Worm (Caenorhabditis elegans) whole organism, mixed stage, embryonic: Measurements from ENCODE around the gene thn-4.

Experiments
- M03D4.4 ChIP-seq: sonication (generic microtip); optimal IDR thresholded peaks from 2 replicates; lab custom pipeline; 2017; ENCODE audit warnings: mild to moderate bottlenecking, missing genetic modification characterization, missing compliant biosample characterization
- bed-3 ChIP-seq: fragments of 200-800 bp; sonication (Bioruptor generic); optimal IDR thresholded peaks from 3 replicates; lab custom pipeline; 2018; ENCODE audit warnings: mild to moderate bottlenecking, missing genetic modification characterization, moderate library complexity, missing compliant biosample characterization
- blmp-1 ChIP-seq: fragments of 150-350 bp; optimal IDR thresholded peaks from 2 replicates; lab custom pipeline; 2014; ENCODE audit warnings: missing biosample characterization, missing genetic modification characterization
- ceh-39 ChIP-seq: fragments of 150-350 bp; optimal IDR thresholded peaks from 2 replicates; lab custom pipeline; 2014; ENCODE audit warnings: missing biosample characterization, missing genetic modification characterization
- ceh-83 ChIP-seq: fragments of 200-800 bp; sonication (Bioruptor generic); optimal IDR thresholded peaks from 2 replicates; lab custom pipeline; 2018; ENCODE audit warnings: mild to moderate bottlenecking, missing genetic modification characterization, missing compliant biosample characterization
- ces-1 ChIP-seq: fragments of 150-350 bp; optimal IDR thresholded peaks from 2 replicates; lab custom pipeline; 2014; ENCODE audit warnings: missing biosample characterization, missing genetic modification reagents, missing genetic modification characterization
- cnd-1 ChIP-seq: fragments of 200-800 bp; sonication (Bioruptor generic); optimal IDR thresholded peaks from 2 replicates; lab custom pipeline; 2018; ENCODE audit warnings: mild to moderate bottlenecking, missing genetic modification characterization, missing compliant biosample characterization
- drap-1 ChIP-seq: fragments of 200-800 bp; sonication (Bioruptor generic); optimal IDR thresholded peaks from 3 replicates; lab custom pipeline; 2018; ENCODE audit warnings: mild to moderate bottlenecking, missing genetic modification characterization, missing compliant biosample characterization
- elt-1 ChIP-seq: sonication (generic microtip); optimal IDR thresholded peaks from 2 replicates; lab custom pipeline; 2017; ENCODE audit warnings: missing genetic modification characterization, mild to moderate bottlenecking, missing compliant biosample characterization, antibody characterized with exemption, moderate library complexity, borderline replicate concordance; ENCODE audit not compliant: insufficient read depth
- elt-3 ChIP-seq: fragments of 150-350 bp; optimal IDR thresholded peaks from 2 replicates; lab custom pipeline; 2014; ENCODE audit warnings: missing biosample characterization, missing genetic modification characterization
- flh-1 ChIP-seq: fragments of 200-800 bp; sonication (Bioruptor generic); optimal IDR thresholded peaks from 2 replicates; lab custom pipeline; 2018; ENCODE audit warnings: mild to moderate bottlenecking, missing genetic modification characterization, moderate library complexity, missing compliant biosample characterization
- ham-2 ChIP-seq: fragments of 200-800 bp; sonication (Bioruptor generic); optimal IDR thresholded peaks from 2 replicates; lab custom pipeline; 2018; ENCODE audit warnings: mild to moderate bottlenecking, missing genetic modification characterization, missing compliant biosample characterization
- lin-13 ChIP-seq: fragments of 150-350 bp; optimal IDR thresholded peaks from 2 replicates; lab custom pipeline; 2014; ENCODE audit warnings: missing biosample characterization, missing genetic modification characterization
- lin-32 ChIP-seq: fragments of 200-800 bp; sonication (Bioruptor generic); optimal IDR thresholded peaks from 2 replicates; lab custom pipeline; 2018; ENCODE audit warnings: mild to moderate bottlenecking, missing genetic modification characterization, missing compliant biosample characterization
- lsy-2 ChIP-seq: fragments of 150-350 bp; optimal IDR thresholded peaks from 2 replicates; lab custom pipeline; 2014; ENCODE audit warnings: missing biosample characterization, missing genetic modification characterization
- mab-5 ChIP-seq: fragments of 150-350 bp; optimal IDR thresholded peaks from 2 replicates; lab custom pipeline; 2014; ENCODE audit warnings: missing biosample characterization, missing genetic modification characterization
- mep-1 ChIP-seq: fragments of 150-350 bp; optimal IDR thresholded peaks from 2 replicates; lab custom pipeline; 2017; ENCODE audit warnings: missing biosample characterization, missing genetic modification reagents, missing genetic modification characterization, inconsistent platforms
- nhr-12 ChIP-seq: fragments of 150-350 bp; optimal IDR thresholded peaks from 2 replicates; lab custom pipeline; 2014; ENCODE audit warnings: missing biosample characterization, missing genetic modification characterization
- nhr-2 ChIP-seq: fragments of 150-350 bp; optimal IDR thresholded peaks from 2 replicates; lab custom pipeline; 2014; ENCODE audit warnings: missing biosample characterization, missing genetic modification characterization
- nhr-237 ChIP-seq: fragments of 150-350 bp; optimal IDR thresholded peaks from 2 replicates; lab custom pipeline; 2014; ENCODE audit warnings: missing biosample characterization, missing genetic modification characterization
- nhr-28 ChIP-seq: fragments of 150-350 bp; optimal IDR thresholded peaks from 2 replicates; lab custom pipeline; 2014; ENCODE audit warnings: missing biosample characterization, missing genetic modification characterization
- nhr-76 ChIP-seq: sonication (generic microtip); optimal IDR thresholded peaks from 2 replicates; lab custom pipeline; 2017; ENCODE audit warnings: missing biosample characterization, missing genetic modification characterization
- pha-4 ChIP-seq: fragments of 150-350 bp; optimal IDR thresholded peaks from 2 replicates; lab custom pipeline; 2018; ENCODE audit warnings: missing biosample characterization, missing genetic modification reagents, missing genetic modification characterization
- snpc-4 ChIP-seq: fragments of 150-350 bp; optimal IDR thresholded peaks from 2 replicates; lab custom pipeline; 2014; ENCODE audit warnings: missing biosample characterization, missing genetic modification characterization
- tbx-8 ChIP-seq: fragments of 200-800 bp; sonication (Bioruptor generic); optimal IDR thresholded peaks from 2 replicates; lab custom pipeline; 2018; ENCODE audit warnings: mild to moderate bottlenecking, missing genetic modification characterization, moderate library complexity, missing compliant biosample characterization
- unc-120 ChIP-seq: sonication (generic microtip); optimal IDR thresholded peaks from 2 replicates; lab custom pipeline; 2017; ENCODE audit warnings: missing genetic modification characterization, missing compliant biosample characterization; ENCODE audit not compliant: poor library complexity, severe bottlenecking
- unc-39 ChIP-seq: fragments of 150-350 bp; optimal IDR thresholded peaks from 2 replicates; lab custom pipeline; 2014; ENCODE audit warnings: missing biosample characterization, missing genetic modification characterization
- unc-62 ChIP-seq: fragments of 150-350 bp; optimal IDR thresholded peaks from 2 replicates; lab custom pipeline; 2014; ENCODE audit warnings: missing biosample characterization, missing genetic modification reagents, missing genetic modification characterization
- zip-8 ChIP-seq: fragments of 150-350 bp; optimal IDR thresholded peaks from 2 replicates; lab custom pipeline; 2014; ENCODE audit warnings: missing biosample characterization, missing genetic modification characterization
- ztf-11 ChIP-seq: fragments of 150-350 bp; optimal IDR thresholded peaks from 2 replicates; lab custom pipeline; 2014; ENCODE audit warnings: missing biosample characterization, missing genetic modification characterization

Gene thn-4

ce11 chrV:16848498-16848897, 22.8 kb downstream of the thn-4 start, which contains the start of the genes clec-36 and clec-26:
Gene clec-36, minus strand, starts transcription at chrV:16848598.
Gene clec-26, plus strand, starts transcription at chrV:16848611.
- TF ChIP-seq lsy-2 = no peak

ce11 chrV:16842941-16843340, 28.3 kb downstream of the thn-4 start, which contains the start of gene clec-25:
Gene clec-25, plus strand, starts transcription at chrV:16843241.
- TF ChIP-seq ceh-83 (GFP tag; lab: Kevin White, UChicago) (no peak), M03D4.4 (tag; lab: Kevin White, UChicago) (no peak), tbx-8 (no peak), ces-1 (GFP tag; lab: Kevin White, UChicago) (no peak), flh-1 (GFP tag; lab: Kevin White, UChicago) (no peak), nhr-237 (tag; lab: Kevin White, UChicago) (no peak), blmp-1 (tag; lab: Kevin White, UChicago) (no peak), cnd-1 (tag; lab: Kevin White, UChicago) (no peak), unc-120 (tag; lab: Kevin White, UChicago) (no peak), unc-39 (tag; lab: Kevin White, UChicago) (no peak), pha-4 (no peak), lin-13 (tag; lab: Kevin White, UChicago) (no peak), zip-8 (tag; lab: Kevin White, UChicago) (no peak), mab-5 (tag; lab: Kevin White, UChicago) (no peak), mep-1 (tag; lab: Kevin White, UChicago) (no peak), elt-3 (no peak), lin-32 (GFP tag; lab: Kevin White, UChicago) (no peak), elt-1 (no peak)

ce11 chrV:16840961-16841360, 30.3 kb downstream of the thn-4 start, which contains the start of gene clec-40:
Gene clec-40, minus strand, starts transcription at chrV:16841061.
- TF ChIP-seq snpc-4 (tag; lab: Kevin White, UChicago) (no peak), bed-3 (GFP tag; lab: Kevin White, UChicago) (no peak), nhr-28 (no peak), zip-8 (tag; lab: Kevin White, UChicago) (no peak), lin-13 (tag; lab: Kevin White, UChicago) (no peak), ham-2 (GFP tag; lab: Kevin White, UChicago) (no peak), mab-5 (tag; lab: Kevin White, UChicago) (no peak), ztf-11 (no peak), nhr-76 (tag; lab: Kevin White, UChicago) (no peak), elt-1 (no peak), lsy-2 (no peak), ceh-83 (GFP tag; lab: Kevin White, UChicago) (no peak), pha-4 (no peak), drap-1 (GFP tag; lab: Kevin White, UChicago) (no peak), ces-1 (GFP tag; lab: Kevin White, UChicago) (no peak), tbx-8 (no peak), blmp-1 (tag; lab: Kevin White, UChicago) (no peak)
- TF ChIP-seq, all 35 proteins: peak for 0

DNA sequence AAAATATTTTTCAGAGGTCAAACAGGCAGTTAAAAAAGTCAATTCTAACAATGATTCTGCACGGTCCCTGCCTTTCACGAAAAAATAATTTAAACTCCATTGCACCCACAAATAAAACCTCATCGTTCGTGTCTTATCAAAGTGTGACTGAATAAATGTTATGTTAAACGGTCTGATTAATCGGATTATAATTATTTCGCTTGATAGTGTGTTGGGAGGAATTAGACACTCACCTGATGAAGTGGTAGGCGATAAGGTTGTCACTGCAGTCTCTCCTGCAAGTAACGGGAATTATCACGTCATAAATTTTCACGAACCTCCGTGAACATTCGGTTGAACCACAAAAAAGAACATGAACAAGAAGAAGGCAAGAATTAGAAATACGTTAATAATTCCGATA, 31.0 kb downstream of the thn-4 start:
- TF ChIP-seq unc-62 (no peak), nhr-2 (no peak), nhr-12 (tag; lab: Kevin White, UChicago) (no peak), ces-1 (GFP tag; lab: Kevin White, UChicago) (no peak), ztf-11 (no peak), ceh-39 (tag; lab: Kevin White, UChicago) (no peak)

DNA sequence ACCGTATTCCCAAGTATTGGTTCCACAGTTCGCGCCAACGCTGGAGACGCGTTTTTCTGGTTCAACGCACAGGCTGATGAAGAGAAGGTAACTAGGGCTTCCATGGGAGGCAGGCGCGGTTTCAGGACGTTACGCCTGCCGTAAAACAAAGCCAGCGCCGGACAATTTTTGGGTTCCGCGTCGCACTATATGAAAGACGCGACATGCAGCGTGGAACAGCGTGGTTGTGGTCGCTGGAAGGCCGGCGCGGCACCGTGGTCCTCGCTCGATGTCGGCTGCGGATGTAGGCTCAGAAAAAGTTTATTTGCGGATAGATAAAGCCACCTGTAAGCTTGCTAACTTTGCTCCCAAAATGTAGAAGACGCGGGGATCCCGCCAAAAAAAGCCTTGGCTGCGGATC, 32.9 kb downstream of the thn-4 start:
- TF ChIP-seq mab-5 (tag; lab: Kevin White, UChicago) (no peak), blmp-1 (tag; lab: Kevin White, UChicago) (no peak), tbx-8 (no peak), ham-2 (GFP tag; lab: Kevin White, UChicago) (no peak), unc-62 (no peak), elt-3 (no peak), lin-32 (GFP tag; lab: Kevin White, UChicago) (no peak), drap-1 (GFP tag; lab: Kevin White, UChicago) (no peak), pha-4 (no peak), ces-1 (GFP tag; lab: Kevin White, UChicago) (no peak), mep-1 (tag; lab: Kevin White, UChicago) (no peak)

ce11 chrV:16836100-16836499, 35.2 kb downstream of the thn-4 start:
- TF ChIP-seq unc-120 (tag; lab: Kevin White, UChicago) = no peak
- no peak for TF ChIP-seq nhr-2
- no peak for TF ChIP-seq nhr-76 (tag; lab: Kevin White, UChicago)
- no peak for TF ChIP-seq M03D4.4 (tag; lab: Kevin White, UChicago)
- no peak for TF ChIP-seq unc-62
- TF ChIP-seq ceh-83 (GFP tag; lab: Kevin White, UChicago) = no peak
- TF ChIP-seq blmp-1 (tag; lab: Kevin White, UChicago) = no peak
